Fruit fly (Drosophila melanogaster) whole organism, embryonic: ENCODE results near the gene Obp99c.

Experiments
- Atf6 ChIP-seq: fragments of 200-800 bp; sonication (Bioruptor generic); IDR thresholded peaks from 2 replicates; pipeline ENCODE4 v1.3.6; 2022; ENCODE audit warnings: missing biosample characterization, missing genetic modification characterization
- B-H2 ChIP-seq: fragments of 200-800 bp; sonication (Bioruptor generic); optimal IDR thresholded peaks from 2 replicates; lab custom pipeline; 2018; ENCODE audit warnings: missing biosample characterization, mild to moderate bottlenecking, missing genetic modification characterization
- CG10321 ChIP-seq: fragments of 200-800 bp; sonication (Bioruptor generic); IDR thresholded peaks from 2 replicates; pipeline ENCODE4 v1.3.6; 2022; ENCODE audit warnings: missing biosample characterization, missing genetic modification characterization
- CG10543 ChIP-seq: fragments of 200-800 bp; sonication (Bioruptor generic); optimal IDR thresholded peaks from 3 replicates; lab custom pipeline; 2017; ENCODE audit warnings: missing biosample characterization, mild to moderate bottlenecking, missing genetic modification characterization, moderate library complexity
- CG11093 ChIP-seq: fragments of 200-800 bp; sonication (Bioruptor generic); IDR thresholded peaks from 3 replicates; pipeline ENCODE4 v1.3.6; 2022; ENCODE audit warnings: missing biosample characterization, missing genetic modification characterization
- CG11247 ChIP-seq: fragments of 200-800 bp; sonication (Bioruptor generic); IDR thresholded peaks from 2 replicates; pipeline ENCODE4 v1.3.6; 2022; ENCODE audit warnings: missing biosample characterization, missing genetic modification characterization
- CG13287 ChIP-seq: fragments of 200-800 bp; sonication (Bioruptor generic); IDR thresholded peaks from 2 replicates; pipeline ENCODE4 v1.3.6; 2022; ENCODE audit warnings: missing biosample characterization, missing genetic modification characterization; ENCODE audit not compliant: partially characterized antibody
- CG13624 ChIP-seq: fragments of 200-800 bp; sonication (Bioruptor generic); optimal IDR thresholded peaks from 2 replicates; lab custom pipeline; 2016; ENCODE audit warnings: missing biosample characterization, missing genetic modification characterization
- CG15011 ChIP-seq: fragments of 200-800 bp; sonication (Bioruptor generic); optimal IDR thresholded peaks from 3 replicates; lab custom pipeline; 2018; ENCODE audit warnings: missing biosample characterization, mild to moderate bottlenecking, missing genetic modification characterization
- CG1647 ChIP-seq: fragments of 200-800 bp; sonication (Bioruptor generic); optimal IDR thresholded peaks from 3 replicates; lab custom pipeline; 2016; ENCODE audit warnings: missing biosample characterization, missing genetic modification characterization
- CG16813 ChIP-seq: fragments of 200-800 bp; sonication (Bioruptor generic); IDR thresholded peaks from 3 replicates; pipeline ENCODE4 v1.3.6; 2022; ENCODE audit warnings: missing biosample characterization, missing genetic modification characterization; ENCODE audit not compliant: partially characterized antibody
- CG16815 ChIP-seq: fragments of 200-800 bp; sonication (Bioruptor generic); optimal IDR thresholded peaks from 3 replicates; lab custom pipeline; 2017; ENCODE audit warnings: missing biosample characterization, mild to moderate bottlenecking, missing genetic modification characterization
- CG30403 ChIP-seq: fragments of 200-800 bp; sonication (Bioruptor generic); optimal IDR thresholded peaks from 3 replicates; lab custom pipeline; 2016; ENCODE audit warnings: missing biosample characterization, missing genetic modification characterization
- CG31224 ChIP-seq: fragments of 200-800 bp; sonication (Bioruptor generic); IDR thresholded peaks from 2 replicates; pipeline ENCODE4 v1.3.6; 2022; ENCODE audit warnings: missing biosample characterization, missing genetic modification characterization
- CG32532 ChIP-seq: fragments of 200-800 bp; sonication (Bioruptor generic); IDR thresholded peaks from 2 replicates; pipeline ENCODE4 v1.3.6; 2022; ENCODE audit warnings: missing biosample characterization, missing genetic modification characterization
- CG3281 ChIP-seq: fragments of 200-800 bp; sonication (Bioruptor generic); optimal IDR thresholded peaks from 3 replicates; lab custom pipeline; 2017; ENCODE audit warnings: missing biosample characterization, mild to moderate bottlenecking, missing genetic modification characterization
- CG34224 ChIP-seq: fragments of 200-800 bp; sonication (Bioruptor generic); IDR thresholded peaks from 3 replicates; pipeline ENCODE4 v1.3.6; 2022; ENCODE audit warnings: missing biosample characterization, missing genetic modification characterization; ENCODE audit not compliant: partially characterized antibody
- CG34376 ChIP-seq: fragments of 200-800 bp; sonication (Bioruptor generic); optimal IDR thresholded peaks from 2 replicates; lab custom pipeline; 2018; ENCODE audit warnings: missing biosample characterization, mild to moderate bottlenecking, missing genetic modification characterization
- CG3995 ChIP-seq: fragments of 200-800 bp; sonication (Bioruptor generic); optimal IDR thresholded peaks from 3 replicates; lab custom pipeline; 2016; ENCODE audit warnings: missing biosample characterization, missing genetic modification characterization
- CG4360 ChIP-seq: fragments of 200-800 bp; sonication (Bioruptor generic); IDR thresholded peaks from 2 replicates; pipeline ENCODE4 v1.3.6; 2022; ENCODE audit warnings: missing biosample characterization, missing genetic modification characterization
- CG43689 ChIP-seq: fragments of 200-800 bp; sonication (Bioruptor generic); IDR thresholded peaks from 2 replicates; pipeline ENCODE4 v1.3.6; 2022; ENCODE audit warnings: missing biosample characterization, missing genetic modification characterization
- CG7357 ChIP-seq: fragments of 200-800 bp; sonication (Bioruptor generic); IDR thresholded peaks from 3 replicates; pipeline ENCODE4 v1.3.6; 2022; ENCODE audit warnings: missing biosample characterization, missing genetic modification characterization
- CG7987 ChIP-seq: fragments of 200-800 bp; sonication (Bioruptor generic); optimal IDR thresholded peaks from 2 replicates; lab custom pipeline; 2018; ENCODE audit warnings: missing biosample characterization, mild to moderate bottlenecking, missing genetic modification characterization, moderate library complexity
- Dref ChIP-seq: fragments of 200-800 bp; sonication (Bioruptor generic); IDR thresholded peaks from 2 replicates; pipeline ENCODE4 v1.3.6; 2022; ENCODE audit warnings: missing biosample characterization, missing genetic modification characterization
- Max ChIP-seq: fragments of 200-800 bp; sonication (Bioruptor generic); optimal IDR thresholded peaks from 2 replicates; lab custom pipeline; 2016; ENCODE audit warnings: missing biosample characterization, mild to moderate bottlenecking, missing genetic modification characterization
- Med ChIP-seq: fragments of 200-800 bp; sonication (Bioruptor generic); peaks from one replicate; lab custom pipeline; 2016; ENCODE audit warnings: missing biosample characterization, missing genetic modification characterization, mild to moderate bottlenecking, inconsistent platforms, moderate library complexity
- NC2β ChIP-seq: fragments of 200-800 bp; sonication (Bioruptor generic); optimal IDR thresholded peaks from 2 replicates; lab custom pipeline; 2016; ENCODE audit warnings: missing biosample characterization, missing genetic modification characterization
- Sin3A ChIP-seq: fragments of >200 bp; optimal IDR thresholded peaks from 2 replicates; lab custom pipeline; 2018
- Sry-β ChIP-seq: fragments of 200-800 bp; sonication (Bioruptor generic); optimal IDR thresholded peaks from 2 replicates; lab custom pipeline; 2018; ENCODE audit warnings: missing biosample characterization, mild to moderate bottlenecking, missing genetic modification characterization, moderate library complexity
- YL-1 ChIP-seq: fragments of 200-800 bp; sonication (Bioruptor generic); optimal IDR thresholded peaks from 3 replicates; lab custom pipeline; 2017; ENCODE audit warnings: missing biosample characterization, mild to moderate bottlenecking, missing genetic modification characterization
- bowl ChIP-seq: fragments of 200-800 bp; sonication (Bioruptor generic); IDR thresholded peaks from 2 replicates; pipeline ENCODE4 v1.3.6; 2022; ENCODE audit warnings: missing biosample characterization, missing genetic modification characterization
- bsh ChIP-seq, 2 experiments: fragments of 200-800 bp; sonication (Bioruptor generic); optimal IDR thresholded peaks; 2 replicates each; lab custom pipeline; 2017 to 2018; ENCODE audit warnings: mild to moderate bottlenecking in 2 of 2, missing biosample characterization in 2 of 2, missing genetic modification characterization in 2 of 2, moderate library complexity in 1 of 2
- chinmo ChIP-seq: fragments of 200-800 bp; sonication (Bioruptor generic); IDR thresholded peaks from 4 replicates; pipeline ENCODE4 v1.3.6; 2022; ENCODE audit warnings: missing biosample characterization, missing genetic modification characterization; ENCODE audit not compliant: partially characterized antibody
- crol ChIP-seq: fragments of 200-800 bp; sonication (Bioruptor generic); IDR thresholded peaks from 2 replicates; pipeline ENCODE4 v1.3.6; 2022; ENCODE audit warnings: missing biosample characterization, missing genetic modification characterization
- gfzf ChIP-seq: fragments of 200-800 bp; sonication (Bioruptor generic); optimal IDR thresholded peaks from 2 replicates; lab custom pipeline; 2016; ENCODE audit warnings: missing biosample characterization, mild to moderate bottlenecking, missing genetic modification characterization, moderate library complexity
- gro ChIP-seq: fragments of 200-800 bp; sonication (Bioruptor generic); optimal IDR thresholded peaks from 2 replicates; lab custom pipeline; 2016; ENCODE audit warnings: missing biosample characterization, missing genetic modification characterization
- h ChIP-seq: fragments of >200 bp; optimal IDR thresholded peaks from 2 replicates; lab custom pipeline; 2017
- hbn ChIP-seq: fragments of 200-800 bp; sonication (Bioruptor generic); IDR thresholded peaks from 2 replicates; pipeline ENCODE4 v1.3.6; 2022; ENCODE audit warnings: missing biosample characterization, missing genetic modification characterization; ENCODE audit not compliant: partially characterized antibody
- lab ChIP-seq: fragments of 200-800 bp; sonication (Bioruptor generic); optimal IDR thresholded peaks from 3 replicates; lab custom pipeline; 2017; ENCODE audit warnings: missing biosample characterization, missing genetic modification characterization, mild to moderate bottlenecking, moderate library complexity, missing genetic modification reagents
- pho ChIP-seq: fragments of 200-800 bp; sonication (Bioruptor generic); optimal IDR thresholded peaks from 2 replicates; lab custom pipeline; 2016; ENCODE audit warnings: missing biosample characterization, missing genetic modification characterization
- prd ChIP-seq, 3 experiments: fragments of >200 bp in 2 of 3; fragments of 200-800 bp in 1 of 3; sonication (Bioruptor generic) in 1 of 3; optimal IDR thresholded peaks in 2 of 3; IDR thresholded peaks in 1 of 3; 2 replicates in 2 of 3; 3 replicates in 1 of 3; pipeline versions ENCODE4 v1.3.6 to Lab custom; 2017 to 2022; ENCODE audit warnings: missing biosample characterization in 1 of 3, missing genetic modification characterization in 1 of 3
- pzg ChIP-seq: fragments of 200-800 bp; sonication (Bioruptor generic); optimal IDR thresholded peaks from 3 replicates; lab custom pipeline; 2018; ENCODE audit warnings: missing biosample characterization, mild to moderate bottlenecking, missing genetic modification characterization, moderate library complexity
- row ChIP-seq: fragments of 200-800 bp; sonication (Bioruptor generic); IDR thresholded peaks from 3 replicates; pipeline ENCODE4 v1.3.6; 2022; ENCODE audit warnings: missing biosample characterization, missing genetic modification characterization
- schlank ChIP-seq: fragments of 200-800 bp; sonication (Bioruptor generic); optimal IDR thresholded peaks from 2 replicates; lab custom pipeline; 2018; ENCODE audit warnings: missing biosample characterization, mild to moderate bottlenecking, missing genetic modification characterization
- sd ChIP-seq: fragments of 200-800 bp; sonication (Bioruptor generic); optimal IDR thresholded peaks from 3 replicates; lab custom pipeline; 2018; ENCODE audit warnings: missing biosample characterization, mild to moderate bottlenecking, missing genetic modification characterization, moderate library complexity
- sima ChIP-seq: fragments of 200-800 bp; sonication (Bioruptor generic); optimal IDR thresholded peaks from 2 replicates; lab custom pipeline; 2016; ENCODE audit warnings: missing biosample characterization, missing genetic modification characterization
- sna ChIP-seq: fragments of 200-800 bp; sonication (Bioruptor generic); IDR thresholded peaks from 2 replicates; pipeline ENCODE4 v1.3.6; 2022; ENCODE audit warnings: missing biosample characterization, missing genetic modification characterization; ENCODE audit not compliant: partially characterized antibody
- so ChIP-seq: fragments of 200-800 bp; sonication (Bioruptor generic); IDR thresholded peaks from 3 replicates; pipeline ENCODE4 v1.3.6; 2022; ENCODE audit warnings: missing biosample characterization, missing genetic modification characterization
- sqz ChIP-seq: fragments of 200-800 bp; sonication (Bioruptor generic); optimal IDR thresholded peaks from 3 replicates; lab custom pipeline; 2018; ENCODE audit warnings: missing biosample characterization, mild to moderate bottlenecking, missing genetic modification characterization
- sug ChIP-seq: fragments of 200-800 bp; optimal IDR thresholded peaks from 2 replicates; lab custom pipeline; 2019; ENCODE audit warnings: missing biosample characterization, mild to moderate bottlenecking, missing genetic modification characterization, moderate library complexity

Obp99c gene

DNA sequence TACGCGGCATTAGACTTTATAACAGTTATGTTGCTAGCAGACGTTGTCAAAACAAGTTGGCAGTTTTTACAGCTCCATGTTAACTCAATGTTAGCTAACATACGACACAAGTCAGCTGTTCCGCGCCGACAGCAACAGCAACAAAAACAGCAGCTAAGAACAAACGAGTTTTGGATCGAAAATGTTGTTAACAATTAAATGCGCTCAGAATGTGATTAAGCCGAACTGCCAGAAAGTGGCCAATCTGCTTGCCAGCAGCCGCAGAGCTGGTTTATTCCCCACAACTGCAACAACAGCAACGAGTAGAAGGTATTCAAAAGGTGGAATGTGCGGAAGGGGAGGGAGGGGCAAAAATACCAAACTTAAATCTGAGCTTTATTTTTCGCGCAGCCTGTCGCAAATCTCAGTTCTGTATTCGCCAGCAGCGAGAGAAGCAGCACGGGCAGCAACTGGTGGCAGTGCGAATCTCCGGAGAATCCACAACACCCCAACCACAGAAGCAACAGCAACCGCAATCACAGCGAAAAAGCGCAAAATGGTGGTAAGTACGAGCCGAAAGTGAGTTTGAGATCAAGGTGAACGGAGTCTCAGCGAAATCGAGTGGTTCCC is 34.0 kb upstream of the Obp99c start, which contains the start of gene Pcd (continued):
- TF ChIP-seq Dref (GFP tag; lab: Robert Waterston, UW) (no peak), gfzf (GFP tag; lab: Kevin White, UChicago) (peak; percentile 38), chinmo (GFP tag; lab: Robert Waterston, UW) (peak; percentile 96), CG16815 (GFP tag; lab: Kevin White, UChicago) (no peak), CG13287 (peak; percentile 64), bsh (GFP tag; optimal IDR thresholded peaks at IDR 0.05; lab: Kevin White, UChicago) (peak in 1 of 2 experiments; percentile 24), sug (tag; lab: Kevin White, UChicago) (peak; percentile 3), Atf6 (GFP tag; lab: Robert Waterston, UW) (no peak), CG10543 (peak; percentile 43), NC2β (GFP tag; lab: Kevin White, UChicago) (no peak), sqz (GFP tag; lab: Kevin White, UChicago) (no peak), YL-1 (GFP tag; lab: Kevin White, UChicago) (peak; percentile 9), CG3281 (no peak), CG16813 (GFP tag; lab: Robert Waterston, UW) (no peak), row (GFP tag; lab: Robert Waterston, UW) (no peak), sd (tag; lab: Kevin White, UChicago) (peak; percentile 98), Max (GFP tag; lab: Kevin White, UChicago) (no peak), CG34376 (peak; percentile 43), Sry-β (GFP tag; lab: Kevin White, UChicago) (no peak), CG7987 (GFP tag; lab: Kevin White, UChicago) (no peak), Sin3A (lab: Kevin White, UChicago) (peak; percentile 7), CG15011 (GFP tag; lab: Kevin White, UChicago) (no peak), CG32532 (GFP tag; lab: Robert Waterston, UW) (peak; percentile 13; the same call in 1 of the 2 replicates), B-H2 (GFP tag; lab: Kevin White, UChicago) (peak; percentile 51), hbn (GFP tag; lab: Robert Waterston, UW) (0 out of 2 replicates have a peak, but pooled peaks have one; percentile 24), CG34224 (GFP tag; lab: Robert Waterston, UW) (peak; percentile 49; the same call in 1 of the 3 replicates), CG30403 (GFP tag; lab: Kevin White, UChicago) (no peak), CG3995 (GFP tag; lab: Kevin White, UChicago) (peak; percentile 14), CG10321 (GFP tag; lab: Robert Waterston, UW) (no peak), CG31224 (GFP tag; lab: Robert Waterston, UW) (no peak), gro (GFP tag; lab: Kevin White, UChicago) (peak; percentile 9), so (GFP tag; lab: Robert Waterston, UW) (no peak), CG1647 (no peak), sna (GFP tag; lab: Robert Waterston, UW) (peak; percentile 24; the same call in 1 of the 2 replicates), CG4360 (GFP tag; lab: Robert Waterston, UW) (peak; percentile 63), crol (peak; percentile 91), CG11093 (GFP tag; lab: Robert Waterston, UW) (no peak), lab (GFP tag; lab: Kevin White, UChicago) (no peak), CG11247 (GFP tag; lab: Robert Waterston, UW) (no peak), pzg (peak; percentile 50), sima (GFP tag; lab: Kevin White, UChicago) (no peak), schlank (tag; lab: Kevin White, UChicago) (no peak), CG43689 (no peak), h (lab: Kevin White, UChicago) (no peak), Med (GFP tag; lab: Kevin White, UChicago) (peak; percentile 33), CG13624 (no peak), pho (GFP tag; lab: Kevin White, UChicago) (no peak), bowl (no peak), CG7357 (GFP tag; lab: Robert Waterston, UW) (no peak), prd (optimal IDR thresholded peaks at IDR 0.05; lab: Kevin White, UChicago) (no peak), prd (GFP tag; IDR thresholded peaks at IDR 0.05; lab: Robert Waterston, UW) (no peak)
